Worm (Caenorhabditis elegans) whole organism, late embryonic: Measurements from ENCODE around the gene ZK688.5.
A peak's percentile ranks its signal among the peaks of the same experiment; 100 is the strongest.

ENCODE experiments used
- C38D4.7 ChIP-seq: fragments of 200-800 bp; sonication (Bioruptor generic); optimal IDR thresholded peaks from 2 replicates; lab custom pipeline; 2018; ENCODE audit warnings: mild to moderate bottlenecking, missing genetic modification characterization, moderate library complexity, missing compliant biosample characterization
- K02D7.2 ChIP-seq: sonication (generic microtip); optimal IDR thresholded peaks from 2 replicates; lab custom pipeline; 2017; ENCODE audit warnings: mild to moderate bottlenecking, missing genetic modification characterization, missing compliant biosample characterization
- K09A11.1 ChIP-seq: sonication (generic microtip); optimal IDR thresholded peaks from 2 replicates; lab custom pipeline; 2017; ENCODE audit warnings: antibody characterized with exemption, mild to moderate bottlenecking, missing genetic modification characterization, missing compliant biosample characterization; ENCODE audit not compliant: insufficient read depth
- Y22D7AL.16 ChIP-seq: sonication (generic microtip); optimal IDR thresholded peaks from 2 replicates; lab custom pipeline; 2016; ENCODE audit warnings: missing genetic modification characterization, missing compliant biosample characterization
- ceh-14 ChIP-seq: sonication (generic microtip); optimal IDR thresholded peaks from 2 replicates; lab custom pipeline; 2016; ENCODE audit warnings: missing genotype, missing genetic modification characterization, missing compliant biosample characterization
- ceh-18 ChIP-seq: sonication (generic microtip); optimal IDR thresholded peaks from 2 replicates; lab custom pipeline; 2016; ENCODE audit warnings: missing genetic modification characterization, missing compliant biosample characterization
- ceh-22 ChIP-seq: sonication (generic microtip); optimal IDR thresholded peaks from 2 replicates; lab custom pipeline; 2017; ENCODE audit warnings: missing biosample characterization, missing genetic modification characterization
- ceh-24 ChIP-seq: sonication (generic microtip); optimal IDR thresholded peaks from 2 replicates; lab custom pipeline; 2016; ENCODE audit warnings: mild to moderate bottlenecking, missing genetic modification characterization, missing compliant biosample characterization
- ceh-34 ChIP-seq: sonication (generic microtip); optimal IDR thresholded peaks from 2 replicates; lab custom pipeline; 2016; ENCODE audit warnings: mild to moderate bottlenecking, missing genetic modification characterization, missing compliant biosample characterization
- ceh-45 ChIP-seq: fragments of 200-800 bp; sonication (Bioruptor generic); IDR thresholded peaks from 2 replicates; pipeline ENCODE4 v1.3.6; 2022; ENCODE audit warnings: missing genetic modification reagents, missing genetic modification characterization, missing compliant biosample characterization
- ceh-6 ChIP-seq: fragments of 200-800 bp; sonication (Bioruptor generic); optimal IDR thresholded peaks from 2 replicates; lab custom pipeline; 2018; ENCODE audit warnings: mild to moderate bottlenecking, missing genetic modification characterization, missing compliant biosample characterization
- che-1 ChIP-seq: sonication (generic microtip); optimal IDR thresholded peaks from 2 replicates; lab custom pipeline; 2016; ENCODE audit warnings: mild to moderate bottlenecking, missing genetic modification characterization, missing compliant biosample characterization
- dmd-4 ChIP-seq: sonication (generic microtip); optimal IDR thresholded peaks from 2 replicates; lab custom pipeline; 2016; ENCODE audit warnings: borderline replicate concordance, missing genetic modification characterization, missing compliant biosample characterization
- elt-2 ChIP-seq: sonication (generic microtip); optimal IDR thresholded peaks from 2 replicates; lab custom pipeline; 2016; ENCODE audit warnings: missing genetic modification reagents, missing genetic modification characterization, missing compliant biosample characterization
- fax-1 ChIP-seq: sonication (generic microtip); optimal IDR thresholded peaks from 2 replicates; lab custom pipeline; 2016; ENCODE audit warnings: missing genotype, missing genetic modification characterization, missing compliant biosample characterization
- fkh-6 ChIP-seq: sonication (generic microtip); optimal IDR thresholded peaks from 2 replicates; lab custom pipeline; 2016; ENCODE audit warnings: missing genetic modification characterization, missing compliant biosample characterization
- hlh-13 ChIP-seq: fragments of 200-800 bp; sonication (Bioruptor generic); optimal IDR thresholded peaks from 2 replicates; lab custom pipeline; 2018; ENCODE audit warnings: mild to moderate bottlenecking, missing genetic modification characterization, missing compliant biosample characterization
- hlh-6 ChIP-seq: sonication (generic microtip); optimal IDR thresholded peaks from 2 replicates; lab custom pipeline; 2016; ENCODE audit warnings: missing genotype, missing genetic modification characterization, missing compliant biosample characterization
- hlh-8 ChIP-seq: sonication (generic microtip); optimal IDR thresholded peaks from 2 replicates; lab custom pipeline; 2016; ENCODE audit warnings: missing genotype, missing genetic modification characterization, missing compliant biosample characterization
- madf-2 ChIP-seq: sonication (generic microtip); optimal IDR thresholded peaks from 2 replicates; lab custom pipeline; 2017; ENCODE audit warnings: missing genetic modification characterization, missing compliant biosample characterization
- npax-4 ChIP-seq: sonication (generic microtip); optimal IDR thresholded peaks from 2 replicates; lab custom pipeline; 2016; ENCODE audit warnings: missing genetic modification characterization, missing compliant biosample characterization
- odd-2 ChIP-seq: sonication (generic microtip); optimal IDR thresholded peaks from 2 replicates; lab custom pipeline; 2017; ENCODE audit warnings: antibody characterized with exemption, mild to moderate bottlenecking, missing genetic modification characterization, missing compliant biosample characterization
- pha-2 ChIP-seq: sonication (generic microtip); optimal IDR thresholded peaks from 2 replicates; lab custom pipeline; 2017; ENCODE audit warnings: mild to moderate bottlenecking, missing genetic modification characterization, missing compliant biosample characterization
- rnt-1 ChIP-seq: sonication (generic microtip); optimal IDR thresholded peaks from 2 replicates; lab custom pipeline; 2016; ENCODE audit warnings: missing genetic modification characterization, missing compliant biosample characterization
- sox-4 ChIP-seq: sonication (generic microtip); optimal IDR thresholded peaks from 2 replicates; lab custom pipeline; 2017; ENCODE audit warnings: mild to moderate bottlenecking, missing genetic modification characterization, inconsistent platforms, missing compliant biosample characterization
- syd-9 ChIP-seq: sonication (generic microtip); optimal IDR thresholded peaks from 2 replicates; lab custom pipeline; 2016; ENCODE audit warnings: mild to moderate bottlenecking, missing genetic modification characterization, moderate library complexity, missing compliant biosample characterization
- tbx-2 ChIP-seq: sonication (generic microtip); optimal IDR thresholded peaks from 2 replicates; lab custom pipeline; 2016; ENCODE audit warnings: missing genetic modification characterization, missing compliant biosample characterization
- tbx-7 ChIP-seq: sonication (generic microtip); optimal IDR thresholded peaks from 2 replicates; lab custom pipeline; 2016; ENCODE audit warnings: missing genotype, missing genetic modification characterization, missing compliant biosample characterization
- ttx-3 ChIP-seq: sonication (generic microtip); optimal IDR thresholded peaks from 2 replicates; lab custom pipeline; 2016; ENCODE audit warnings: missing genetic modification reagents, missing genetic modification characterization, missing compliant biosample characterization
- unc-3 ChIP-seq, 2 experiments: fragments of 200-800 bp in 1 of 2; sonication (Bioruptor generic) in 1 of 2; sonication (generic microtip) in 1 of 2; conservative IDR thresholded peaks in 1 of 2; optimal IDR thresholded peaks in 1 of 2; 2 replicates each; pipeline versions ENCODE4 v1.3.6 to Lab custom; 2016 to 2022; ENCODE audit warnings: missing compliant biosample characterization in 2 of 2, missing genetic modification characterization in 2 of 2, missing genetic modification reagents in 1 of 2
- unc-42 ChIP-seq: sonication (generic microtip); optimal IDR thresholded peaks from 2 replicates; lab custom pipeline; 2016; ENCODE audit warnings: missing genotype, missing genetic modification characterization, missing compliant biosample characterization
- unc-55 ChIP-seq: sonication (generic microtip); optimal IDR thresholded peaks from 2 replicates; lab custom pipeline; 2017; ENCODE audit warnings: missing biosample characterization, missing genetic modification reagents, missing genetic modification characterization
- unc-86 ChIP-seq: sonication (generic microtip); optimal IDR thresholded peaks from 2 replicates; lab custom pipeline; 2016; ENCODE audit warnings: missing genetic modification characterization, missing compliant biosample characterization
- zip-5 ChIP-seq: sonication (generic microtip); optimal IDR thresholded peaks from 2 replicates; lab custom pipeline; 2016; ENCODE audit warnings: missing genetic modification characterization, missing compliant biosample characterization
- ztf-16 ChIP-seq: sonication (generic microtip); optimal IDR thresholded peaks from 2 replicates; lab custom pipeline; 2017; ENCODE audit warnings: missing genetic modification characterization, missing compliant biosample characterization

Gene ZK688.5

DNA sequence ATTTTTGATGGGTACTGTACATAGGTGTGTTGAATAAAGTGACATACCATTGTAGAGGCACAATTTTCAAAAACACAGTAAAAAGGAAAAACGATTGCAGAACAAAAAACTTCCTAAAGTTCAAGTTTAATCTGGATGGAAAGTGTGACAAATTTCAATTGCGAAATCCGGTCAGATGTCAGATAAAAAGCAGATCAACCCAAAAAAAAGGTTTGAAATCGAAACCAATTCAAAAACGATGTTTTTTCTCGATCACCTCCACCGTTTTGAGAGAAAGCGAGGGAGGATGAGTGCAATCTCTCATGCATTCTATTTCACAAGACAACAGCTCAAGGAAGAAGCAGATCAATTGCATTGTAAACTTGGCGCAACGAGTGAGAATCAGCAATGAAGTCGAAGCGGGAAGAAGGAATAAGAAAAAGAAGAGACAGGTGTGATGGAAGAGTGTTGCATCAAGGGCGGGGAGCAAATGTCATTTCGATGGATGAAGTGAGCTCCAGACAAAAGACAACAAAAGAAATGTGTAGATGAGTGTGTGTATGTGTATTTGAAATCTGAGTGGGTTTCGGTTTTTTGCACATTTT is 11.2 kb downstream of the ZK688.5 start:
- TF ChIP-seq npax-4 (tag; lab: Kevin White, UChicago) (no peak), elt-2 (tag; lab: Kevin White, UChicago) (no peak), odd-2 (no peak), ttx-3 (no peak), madf-2 (no peak), ceh-45 (no peak), ceh-18 (peak; percentile 75), rnt-1 (tag; lab: Kevin White, UChicago) (peak; percentile 46), unc-55 (GFP tag; lab: Kevin White, UChicago) (peak; percentile 72), fkh-6 (tag; lab: Kevin White, UChicago) (no peak), ztf-16 (tag; lab: Kevin White, UChicago) (no peak), hlh-8 (tag; lab: Kevin White, UChicago) (no peak), hlh-6 (tag; lab: Kevin White, UChicago) (no peak), unc-3 (GFP tag; conservative IDR thresholded peaks at IDR 0.05; lab: Robert Waterston, UW) (no peak), unc-3 (tag; optimal IDR thresholded peaks at IDR 0.05; lab: Kevin White, UChicago) (no peak), ceh-24 (no peak), tbx-7 (no peak), sox-4 (tag; lab: Kevin White, UChicago) (no peak), K02D7.2 (tag; lab: Kevin White, UChicago) (no peak), K09A11.1 (tag; lab: Kevin White, UChicago) (no peak)

DNA sequence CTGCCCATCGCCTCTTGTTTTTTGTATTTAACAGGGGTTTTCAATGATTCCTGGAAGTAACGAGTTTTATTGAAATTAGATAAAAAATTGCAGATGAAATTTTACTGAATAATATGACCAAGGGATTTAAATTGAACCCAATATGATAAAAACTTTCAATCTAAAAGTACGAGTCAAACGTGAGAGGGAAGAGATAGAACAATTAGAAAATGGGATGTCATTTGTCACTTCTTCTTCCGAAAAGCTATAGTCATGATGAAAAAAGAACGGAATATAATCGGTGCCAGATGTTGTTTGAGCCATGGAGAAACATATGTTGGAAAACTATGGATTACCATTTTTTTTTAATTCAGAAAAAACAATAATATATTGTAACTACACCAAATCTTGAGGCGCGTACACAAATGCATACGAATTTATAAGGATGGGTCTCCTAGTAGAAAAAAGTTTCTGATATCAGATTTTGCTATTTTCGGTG is 12.5 kb downstream of the ZK688.5 start, which contains the start of gene sup-18:
Gene sup-18 (minus strand): TSS at position 51 of the 478 bp plus-strand sequence.
- TF ChIP-seq ceh-22 (tag; lab: Kevin White, UChicago): no peak
- no peak for TF ChIP-seq unc-86 (tag; lab: Kevin White, UChicago)
- TF ChIP-seq pha-2: no peak
- no peak for TF ChIP-seq fkh-6 (tag; lab: Kevin White, UChicago)
- TF ChIP-seq elt-2 (tag; lab: Kevin White, UChicago): no peak
- TF ChIP-seq unc-3 (GFP tag; conservative IDR thresholded peaks at IDR 0.05; lab: Robert Waterston, UW): no peak
- TF ChIP-seq unc-3 (tag; optimal IDR thresholded peaks at IDR 0.05; lab: Kevin White, UChicago): no peak
- no peak for TF ChIP-seq C38D4.7
- no peak for TF ChIP-seq rnt-1 (tag; lab: Kevin White, UChicago)
- TF ChIP-seq unc-42 (tag; lab: Kevin White, UChicago): no peak
- TF ChIP-seq che-1: no peak
- TF ChIP-seq zip-5: no peak
- no peak for TF ChIP-seq ceh-14 (tag; lab: Kevin White, UChicago)
- no peak for TF ChIP-seq npax-4 (tag; lab: Kevin White, UChicago)
- TF ChIP-seq ceh-24: no peak
- no peak for TF ChIP-seq dmd-4 (tag; lab: Kevin White, UChicago)
- no peak for TF ChIP-seq fax-1 (tag; lab: Kevin White, UChicago)
- TF ChIP-seq tbx-7: no peak
- TF ChIP-seq syd-9 (tag; lab: Kevin White, UChicago): no peak

DNA sequence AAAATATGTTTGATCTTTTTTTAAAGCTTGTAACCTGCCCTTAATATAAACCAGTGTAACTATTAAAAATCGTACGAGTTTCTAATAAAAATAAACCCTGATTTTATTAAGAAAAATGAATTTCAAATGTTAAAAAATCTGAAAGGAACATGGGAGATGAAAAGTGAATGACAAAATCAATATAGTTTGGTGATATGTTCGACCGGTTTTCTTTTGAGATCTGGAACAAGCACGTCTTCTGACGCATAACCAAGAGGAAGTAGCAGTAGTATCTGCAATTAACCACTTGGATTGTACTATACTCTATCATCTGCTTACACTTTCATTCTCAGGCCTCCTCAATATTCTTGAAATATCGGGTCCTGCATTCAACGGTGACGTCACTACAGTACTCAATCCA is 14.3 kb downstream of the ZK688.5 start:
- TF ChIP-seq Y22D7AL.16 (tag; lab: Kevin White, UChicago): no peak
- no peak for TF ChIP-seq tbx-2 (tag; lab: Kevin White, UChicago)
- TF ChIP-seq ceh-14 (tag; lab: Kevin White, UChicago): no peak
- TF ChIP-seq fax-1 (tag; lab: Kevin White, UChicago): no peak
- no peak for TF ChIP-seq hlh-6 (tag; lab: Kevin White, UChicago)
- no peak for TF ChIP-seq npax-4 (tag; lab: Kevin White, UChicago)
- no peak for TF ChIP-seq unc-55 (GFP tag; lab: Kevin White, UChicago)
- no peak for TF ChIP-seq odd-2
- TF ChIP-seq hlh-13 (GFP tag; lab: Kevin White, UChicago): no peak
- no peak for TF ChIP-seq elt-2 (tag; lab: Kevin White, UChicago)
- no peak for TF ChIP-seq ceh-34 (tag; lab: Kevin White, UChicago)
- TF ChIP-seq ceh-6: no peak
